Fruit fly (Drosophila melanogaster) whole organism: ENCODE results near the gene CG7168.

ENCODE experiments used
- CG8478 ChIP-seq: fragments of >200 bp; optimal IDR thresholded peaks from 2 replicates; lab custom pipeline; 2018; ENCODE audit warnings: inconsistent platforms
- Dll ChIP-seq: fragments of >200 bp; optimal IDR thresholded peaks from 2 replicates; lab custom pipeline; 2017
- EcR ChIP-seq, 2 experiments: fragments of >200 bp; optimal IDR thresholded peaks; 2 replicates each; lab custom pipeline; 2017; ENCODE audit warnings: missing biosample characterization in 2 of 2, missing genetic modification characterization in 2 of 2, missing genetic modification reagents in 2 of 2
- pan ChIP-seq: fragments of >200 bp; optimal IDR thresholded peaks from 2 replicates; lab custom pipeline; 2017
- psq ChIP-seq: fragments of >200 bp; optimal IDR thresholded peaks from 2 replicates; lab custom pipeline; 2017
- usp ChIP-seq: fragments of >200 bp; optimal IDR thresholded peaks from 2 replicates; lab custom pipeline; 2017; ENCODE audit warnings: missing biosample characterization, missing genetic modification characterization, mixed read lengths

- no peak for TF ChIP-seq psq
- no peak for TF ChIP-seq Dll
- no peak for TF ChIP-seq usp (GFP tag; lab: Kevin White, UChicago)
- TF ChIP-seq CG8478 (lab: Kevin White, UChicago) = no peak
- no peak for TF ChIP-seq EcR (GFP tag; optimal IDR thresholded peaks at IDR 0.05; lab: Kevin White, UChicago)
- no peak for TF ChIP-seq pan
Measured at dm6 chr3R:18250815-18251214, 24.9 kb upstream of the CG7168 start, which contains the start of gene CG18598.
